Fruit fly (Drosophila melanogaster) whole organism, embryonic: ENCODE measurements around the gene Bap60.

Experiments
- Bdp1 ChIP-seq: fragments of 200-800 bp; sonication (Bioruptor generic); optimal IDR thresholded peaks from 3 replicates; lab custom pipeline; 2016; ENCODE audit warnings: missing biosample characterization, missing genetic modification characterization
- Bgb ChIP-seq: fragments of 200-800 bp; sonication (Bioruptor generic); IDR thresholded peaks from 2 replicates; pipeline ENCODE4 v1.3.6; 2022; ENCODE audit warnings: missing biosample characterization, missing genetic modification characterization; ENCODE audit not compliant: partially characterized antibody
- Bteb2 ChIP-seq: fragments of 200-800 bp; sonication (Bioruptor generic); optimal IDR thresholded peaks from 2 replicates; lab custom pipeline; 2016; ENCODE audit warnings: missing biosample characterization, missing genetic modification characterization
- C15 ChIP-seq: fragments of 200-800 bp; sonication (Bioruptor generic); IDR thresholded peaks from 3 replicates; pipeline ENCODE4 v1.3.6; 2022; ENCODE audit warnings: missing biosample characterization, missing genetic modification characterization
- CG10321 ChIP-seq: fragments of 200-800 bp; sonication (Bioruptor generic); IDR thresholded peaks from 2 replicates; pipeline ENCODE4 v1.3.6; 2022; ENCODE audit warnings: missing biosample characterization, missing genetic modification characterization
- CG10431 ChIP-seq: fragments of 200-800 bp; sonication (Bioruptor generic); optimal IDR thresholded peaks from 3 replicates; lab custom pipeline; 2018; ENCODE audit warnings: missing biosample characterization, mild to moderate bottlenecking, missing genetic modification characterization
- CG11723 ChIP-seq: fragments of 200-800 bp; sonication (Bioruptor generic); optimal IDR thresholded peaks from 2 replicates; lab custom pipeline; 2017; ENCODE audit warnings: missing biosample characterization, mild to moderate bottlenecking, missing genetic modification characterization
- CG12104 ChIP-seq: fragments of 200-800 bp; sonication (Bioruptor generic); optimal IDR thresholded peaks from 3 replicates; lab custom pipeline; 2016; ENCODE audit warnings: missing biosample characterization, missing genetic modification characterization
- CG13296 ChIP-seq: fragments of 200-800 bp; sonication (Bioruptor generic); optimal IDR thresholded peaks from 3 replicates; lab custom pipeline; 2018; ENCODE audit warnings: missing biosample characterization, mild to moderate bottlenecking, missing genetic modification characterization
- CG16863 ChIP-seq: fragments of 200-800 bp; sonication (Bioruptor generic); optimal IDR thresholded peaks from 3 replicates; lab custom pipeline; 2016; ENCODE audit warnings: missing biosample characterization, missing genetic modification characterization
- CG1832 ChIP-seq: fragments of 200-800 bp; sonication (Bioruptor generic); optimal IDR thresholded peaks from 2 replicates; lab custom pipeline; 2017; ENCODE audit warnings: missing biosample characterization, mild to moderate bottlenecking, missing genetic modification characterization, inconsistent platforms
- CG2120 ChIP-seq: fragments of 200-800 bp; sonication (Bioruptor generic); optimal IDR thresholded peaks from 3 replicates; lab custom pipeline; 2016; ENCODE audit warnings: missing biosample characterization, missing genetic modification characterization
- CG2678 ChIP-seq: fragments of 200-800 bp; sonication (Bioruptor generic); optimal IDR thresholded peaks from 3 replicates; lab custom pipeline; 2019; ENCODE audit warnings: missing biosample characterization, mild to moderate bottlenecking, missing genetic modification characterization, moderate library complexity
- CG2889 ChIP-seq: fragments of 200-800 bp; sonication (Bioruptor generic); IDR thresholded peaks from 3 replicates; pipeline ENCODE4 v1.3.6; 2022; ENCODE audit warnings: missing biosample characterization, missing genetic modification characterization
- CG30431 ChIP-seq: fragments of 200-800 bp; sonication (Bioruptor generic); optimal IDR thresholded peaks from 2 replicates; lab custom pipeline; 2017; ENCODE audit warnings: missing biosample characterization, missing genetic modification characterization
- CG31365 ChIP-seq: fragments of 200-800 bp; sonication (Bioruptor generic); optimal IDR thresholded peaks from 2 replicates; lab custom pipeline; 2018; ENCODE audit warnings: missing biosample characterization, mild to moderate bottlenecking, missing genetic modification characterization
- CG32772 ChIP-seq: fragments of 200-800 bp; sonication (Bioruptor generic); IDR thresholded peaks from 2 replicates; pipeline ENCODE4 v1.3.6; 2022; ENCODE audit warnings: missing biosample characterization, missing genetic modification characterization
- CG3281 ChIP-seq: fragments of 200-800 bp; sonication (Bioruptor generic); optimal IDR thresholded peaks from 3 replicates; lab custom pipeline; 2017; ENCODE audit warnings: missing biosample characterization, mild to moderate bottlenecking, missing genetic modification characterization
- CG3726 ChIP-seq: fragments of 200-800 bp; sonication (Bioruptor generic); IDR thresholded peaks from 3 replicates; pipeline ENCODE4, ENCODE4 v1.3.6; 2022; ENCODE audit warnings: missing biosample characterization, missing genetic modification characterization
- CG6689 ChIP-seq: fragments of 200-800 bp; sonication (Bioruptor generic); IDR thresholded peaks from 2 replicates; pipeline ENCODE4 v1.3.6; 2022; ENCODE audit warnings: missing biosample characterization, missing genetic modification characterization
- CHES-1-like ChIP-seq: fragments of 200-800 bp; sonication (Bioruptor generic); optimal IDR thresholded peaks from 2 replicates; lab custom pipeline; 2016; ENCODE audit warnings: missing biosample characterization, missing genetic modification characterization
- D19A ChIP-seq: fragments of 200-800 bp; optimal IDR thresholded peaks from 3 replicates; lab custom pipeline; 2019; ENCODE audit warnings: missing biosample characterization, mild to moderate bottlenecking, missing genetic modification characterization, moderate library complexity
- Dp ChIP-seq: fragments of 200-800 bp; sonication (Bioruptor generic); optimal IDR thresholded peaks from 2 replicates; lab custom pipeline; 2018; ENCODE audit warnings: missing biosample characterization, mild to moderate bottlenecking, missing genetic modification characterization, moderate library complexity
- Drgx ChIP-seq: fragments of 200-800 bp; sonication (Bioruptor generic); IDR thresholded peaks from 2 replicates; pipeline ENCODE4 v1.3.6; 2022; ENCODE audit warnings: missing biosample characterization, missing genetic modification characterization
- E2f1 ChIP-seq: fragments of 200-800 bp; sonication (Bioruptor generic); IDR thresholded peaks from 2 replicates; pipeline ENCODE4 v1.3.6; 2022; ENCODE audit warnings: missing biosample characterization, missing genetic modification characterization
- Elba2 ChIP-seq: fragments of 200-800 bp; sonication (Bioruptor generic); optimal IDR thresholded peaks from 3 replicates; lab custom pipeline; 2016; ENCODE audit warnings: missing biosample characterization, missing genetic modification characterization
- HmgZ ChIP-seq: fragments of 200-800 bp; sonication (Bioruptor generic); optimal IDR thresholded peaks from 2 replicates; lab custom pipeline; 2018; ENCODE audit warnings: missing biosample characterization, mild to moderate bottlenecking, missing genetic modification characterization
- Lpt ChIP-seq: fragments of >200 bp; optimal IDR thresholded peaks from 2 replicates; lab custom pipeline; 2018; ENCODE audit warnings: missing biosample characterization, missing genetic modification characterization
- MESR4 ChIP-seq: fragments of 200-800 bp; sonication (Bioruptor generic); optimal IDR thresholded peaks from 2 replicates; lab custom pipeline; 2018; ENCODE audit warnings: missing biosample characterization, mild to moderate bottlenecking, missing genetic modification characterization, moderate library complexity
- NfI ChIP-seq: fragments of 200-800 bp; sonication (Bioruptor generic); optimal IDR thresholded peaks from 3 replicates; lab custom pipeline; 2018; ENCODE audit warnings: missing biosample characterization, mild to moderate bottlenecking, missing genetic modification characterization, moderate library complexity
- Oli ChIP-seq: fragments of 200-800 bp; sonication (Bioruptor generic); optimal IDR thresholded peaks from 2 replicates; lab custom pipeline; 2018; ENCODE audit warnings: missing biosample characterization, mild to moderate bottlenecking, missing genetic modification characterization, moderate library complexity
- Sry-β ChIP-seq: fragments of 200-800 bp; sonication (Bioruptor generic); optimal IDR thresholded peaks from 2 replicates; lab custom pipeline; 2018; ENCODE audit warnings: missing biosample characterization, mild to moderate bottlenecking, missing genetic modification characterization, moderate library complexity
- Sry-δ ChIP-seq: fragments of 200-800 bp; sonication (Bioruptor generic); optimal IDR thresholded peaks from 2 replicates; lab custom pipeline; 2016; ENCODE audit warnings: missing biosample characterization, missing genetic modification characterization
- Taf1 ChIP-seq: fragments of 200-800 bp; sonication (Bioruptor generic); IDR thresholded peaks from 2 replicates; pipeline ENCODE4 v1.3.6; 2022; ENCODE audit warnings: missing biosample characterization, missing genetic modification characterization
- cas ChIP-seq: fragments of 200-800 bp; sonication (Bioruptor generic); IDR thresholded peaks from 2 replicates; pipeline ENCODE4 v1.3.6; 2022; ENCODE audit warnings: missing biosample characterization, missing genetic modification characterization
- corto ChIP-seq: fragments of 200-800 bp; sonication (Bioruptor generic); optimal IDR thresholded peaks from 2 replicates; lab custom pipeline; 2016; ENCODE audit warnings: missing biosample characterization, mild to moderate bottlenecking, missing genetic modification characterization, moderate library complexity
- danr ChIP-seq: fragments of 200-800 bp; sonication (Bioruptor generic); IDR thresholded peaks from 2 replicates; pipeline ENCODE4 v1.3.6; 2022; ENCODE audit warnings: missing biosample characterization, missing genetic modification characterization
- dmrt11E ChIP-seq: fragments of 200-800 bp; sonication (Bioruptor generic); optimal IDR thresholded peaks from 3 replicates; lab custom pipeline; 2018; ENCODE audit warnings: missing biosample characterization, mild to moderate bottlenecking, missing genetic modification characterization, moderate library complexity
- ftz-f1 ChIP-seq: fragments of 200-800 bp; sonication (Bioruptor generic); optimal IDR thresholded peaks from 2 replicates; lab custom pipeline; 2016; ENCODE audit warnings: missing biosample characterization, missing genetic modification characterization
- gfzf ChIP-seq: fragments of 200-800 bp; sonication (Bioruptor generic); optimal IDR thresholded peaks from 2 replicates; lab custom pipeline; 2016; ENCODE audit warnings: missing biosample characterization, mild to moderate bottlenecking, missing genetic modification characterization, moderate library complexity
- h ChIP-seq: fragments of >200 bp; optimal IDR thresholded peaks from 2 replicates; lab custom pipeline; 2017
- kah ChIP-seq: fragments of 200-800 bp; sonication (Bioruptor generic); optimal IDR thresholded peaks from 2 replicates; lab custom pipeline; 2018; ENCODE audit warnings: missing biosample characterization, mild to moderate bottlenecking, missing genetic modification characterization
- nom ChIP-seq: fragments of 200-800 bp; sonication (Bioruptor generic); optimal IDR thresholded peaks from 2 replicates; lab custom pipeline; 2017; ENCODE audit warnings: missing biosample characterization, missing genetic modification characterization, mild to moderate bottlenecking, moderate library complexity, missing genetic modification reagents
- p53 ChIP-seq: fragments of 200-800 bp; sonication (Bioruptor generic); optimal IDR thresholded peaks from 2 replicates; lab custom pipeline; 2016; ENCODE audit warnings: missing biosample characterization, missing genetic modification characterization
- prd ChIP-seq, 3 experiments: fragments of >200 bp in 2 of 3; fragments of 200-800 bp in 1 of 3; sonication (Bioruptor generic) in 1 of 3; optimal IDR thresholded peaks in 2 of 3; IDR thresholded peaks in 1 of 3; 2 replicates in 2 of 3; 3 replicates in 1 of 3; pipeline versions ENCODE4 v1.3.6 to Lab custom; 2017 to 2022; ENCODE audit warnings: missing biosample characterization in 1 of 3, missing genetic modification characterization in 1 of 3
- scrt ChIP-seq: fragments of 200-800 bp; sonication (Bioruptor generic); optimal IDR thresholded peaks from 2 replicates; lab custom pipeline; 2018; ENCODE audit warnings: missing biosample characterization, mild to moderate bottlenecking, missing genetic modification characterization, moderate library complexity
- sob ChIP-seq: fragments of 200-800 bp; sonication (Bioruptor generic); IDR thresholded peaks from 2 replicates; pipeline ENCODE4 v1.3.6; 2022; ENCODE audit warnings: missing biosample characterization, missing genetic modification characterization
- sqz ChIP-seq: fragments of 200-800 bp; sonication (Bioruptor generic); optimal IDR thresholded peaks from 3 replicates; lab custom pipeline; 2018; ENCODE audit warnings: missing biosample characterization, mild to moderate bottlenecking, missing genetic modification characterization
- vfl ChIP-seq: fragments of 200-800 bp; sonication (Bioruptor generic); optimal IDR thresholded peaks from 2 replicates; lab custom pipeline; 2016; ENCODE audit warnings: missing biosample characterization, missing genetic modification characterization
- zen2 ChIP-seq: fragments of 200-800 bp; sonication (Bioruptor generic); IDR thresholded peaks from 3 replicates; pipeline ENCODE4 v1.3.6; 2022; ENCODE audit warnings: missing biosample characterization, missing genetic modification characterization; ENCODE audit not compliant: partially characterized antibody

Gene Bap60

DNA sequence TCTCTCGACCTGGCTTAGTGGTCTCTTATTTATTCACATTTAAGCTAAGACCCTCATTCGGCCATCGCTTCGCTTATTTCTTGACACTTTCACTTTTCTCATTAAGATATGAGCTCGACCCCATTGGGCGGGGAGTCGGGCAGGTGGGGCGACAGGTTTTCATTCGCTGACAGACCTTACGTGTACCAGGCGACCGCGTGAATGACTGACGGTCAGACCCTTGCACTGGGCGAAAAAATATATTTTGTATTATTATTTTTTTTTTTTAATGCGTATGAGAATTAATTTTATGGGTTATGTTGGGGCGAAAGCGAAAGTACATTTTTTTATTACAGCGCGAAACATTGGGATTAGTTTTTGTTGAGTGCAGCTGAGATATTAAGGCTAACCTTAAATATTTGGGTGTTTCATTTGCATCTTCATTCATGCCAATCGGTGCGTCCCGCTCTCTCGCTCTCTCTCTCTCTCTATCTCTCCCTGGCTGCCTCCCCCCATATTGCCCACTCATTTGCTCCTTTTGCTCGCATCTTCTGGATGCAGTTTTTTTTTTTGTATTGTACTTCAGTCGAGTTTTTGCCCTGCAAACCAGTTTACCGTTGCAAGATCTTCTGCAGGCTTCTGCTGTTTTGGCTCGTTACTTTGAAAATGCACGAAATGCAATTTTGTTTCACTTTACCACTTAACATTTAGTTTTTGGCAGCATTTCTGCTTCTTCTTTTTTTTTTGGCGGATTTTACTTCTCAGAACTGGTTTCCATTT is 22.2 kb downstream of the Bap60 start (continued):
- TF ChIP-seq E2f1 (peak; percentile 51; the same call in 1 of the 2 replicates), gfzf (GFP tag; lab: Kevin White, UChicago) (no peak), Sry-δ (GFP tag; lab: Kevin White, UChicago) (no peak), Drgx (GFP tag; lab: Robert Waterston, UW) (peak; percentile 64), Elba2 (no peak), sob (peak; percentile 48; the same call in 1 of the 2 replicates), CG10321 (GFP tag; lab: Robert Waterston, UW) (no peak), C15 (GFP tag; lab: Robert Waterston, UW) (0 out of 3 replicates have a peak, but pooled peaks have one; percentile 40), Bteb2 (GFP tag; lab: Kevin White, UChicago) (no peak), HmgZ (tag; lab: Kevin White, UChicago) (no peak), Bdp1 (GFP tag; lab: Kevin White, UChicago) (no peak), scrt (GFP tag; lab: Kevin White, UChicago) (no peak), NfI (GFP tag; lab: Kevin White, UChicago) (no peak), CG2678 (peak; percentile 72), CG1832 (no peak), CG30431 (GFP tag; lab: Kevin White, UChicago) (no peak), vfl (no peak), Oli (tag; lab: Kevin White, UChicago) (peak; percentile 45), CG2120 (GFP tag; lab: Kevin White, UChicago) (no peak), cas (GFP tag; lab: Robert Waterston, UW) (no peak), zen2 (GFP tag; lab: Robert Waterston, UW) (no peak), CG2889 (GFP tag; lab: Robert Waterston, UW) (no peak), prd (optimal IDR thresholded peaks at IDR 0.05; lab: Kevin White, UChicago) (no peak), prd (GFP tag; IDR thresholded peaks at IDR 0.05; lab: Robert Waterston, UW) (peak; percentile 70), ftz-f1 (GFP tag; lab: Kevin White, UChicago) (no peak), CG6689 (peak; percentile 70), Sry-β (GFP tag; lab: Kevin White, UChicago) (no peak), danr (GFP tag; lab: Robert Waterston, UW) (no peak; the same call in 1 of the 2 replicates), dmrt11E (tag; lab: Kevin White, UChicago) (no peak), sqz (GFP tag; lab: Kevin White, UChicago) (peak; percentile 46), MESR4 (GFP tag; lab: Kevin White, UChicago) (no peak), p53 (GFP tag; lab: Kevin White, UChicago) (no peak), Lpt (GFP tag; lab: Kevin White, UChicago) (no peak), CG32772 (GFP tag; lab: Robert Waterston, UW) (peak; percentile 73; the same call in 1 of the 2 replicates), Bgb (GFP tag; lab: Robert Waterston, UW) (no peak), CG3281 (GFP tag; lab: Kevin White, UChicago) (no peak), CG13296 (no peak), kah (GFP tag; lab: Kevin White, UChicago) (no peak), CHES-1-like (GFP tag; lab: Kevin White, UChicago) (no peak), nom (GFP tag; lab: Kevin White, UChicago) (peak; percentile 64), CG31365 (tag; lab: Kevin White, UChicago) (no peak), Taf1 (GFP tag; lab: Robert Waterston, UW) (no peak), CG16863 (GFP tag; lab: Kevin White, UChicago) (no peak), CG12104 (no peak), corto (GFP tag; lab: Kevin White, UChicago) (peak; percentile 54), h (lab: Kevin White, UChicago) (no peak), Dp (GFP tag; lab: Kevin White, UChicago) (no peak), CG10431 (GFP tag; lab: Kevin White, UChicago) (no peak), D19A (tag; lab: Kevin White, UChicago) (peak; percentile 38), CG3726 (GFP tag; lab: Robert Waterston, UW) (0 out of 3 replicates have a peak, but pooled peaks have one; percentile 62), CG11723 (peak; percentile 28)
